Fruit fly (Drosophila melanogaster): ENCODE results near the gene RpS12.

DNA sequence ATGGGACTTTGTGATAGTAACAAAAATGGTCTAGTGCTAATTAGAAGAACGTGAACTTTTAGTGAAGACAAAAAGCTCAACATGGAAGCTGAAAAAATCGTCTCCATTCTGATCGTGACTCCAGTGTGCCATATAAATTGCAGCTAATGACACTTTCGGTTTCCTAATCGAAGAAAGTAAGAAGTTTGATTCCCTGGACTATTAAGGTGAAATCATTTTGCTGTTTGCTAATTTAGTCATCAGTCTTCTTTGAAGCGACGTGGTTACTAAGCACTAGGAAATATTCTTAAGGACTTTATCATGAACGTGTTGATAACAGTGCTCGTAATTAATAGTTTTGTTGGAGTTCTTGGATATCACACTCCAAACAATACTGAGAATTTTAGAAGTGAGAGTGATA is 39.6 kb downstream of the RpS12 start, which contains the start of gene CG34429:
- TF ChIP-seq CG17806 (tag; optimal IDR thresholded peaks at IDR 0.05): no peak
- TF ChIP-seq Pif1A (GFP tag; optimal IDR thresholded peaks at IDR 0.05): no peak
- no peak for TF ChIP-seq D1 (tag; optimal IDR thresholded peaks at IDR 0.05)
- TF ChIP-seq CG13204 (GFP tag; optimal IDR thresholded peaks at IDR 0.05): no peak
- no peak for TF ChIP-seq Snoo (tag; optimal IDR thresholded peaks at IDR 0.05)
- no peak for TF ChIP-seq fd96Ca (GFP tag; IDR thresholded peaks at IDR 0.05)

Measured in whole organism, pupa.